Worm (Caenorhabditis elegans) whole organism, L2 larva: Measurements from ENCODE around the gene tftc-5.

ENCODE experiments used
- C34F6.9 ChIP-seq: fragments of 150-350 bp; optimal IDR thresholded peaks from 2 replicates; lab custom pipeline; 2014; ENCODE audit warnings: missing biosample characterization, missing genetic modification characterization
- F13H6.1 ChIP-seq: sonication (generic microtip); optimal IDR thresholded peaks from 2 replicates; lab custom pipeline; 2016; ENCODE audit warnings: missing genetic modification characterization, missing compliant biosample characterization
- R02D3.7 ChIP-seq: fragments of 150-350 bp; optimal IDR thresholded peaks from 2 replicates; lab custom pipeline; 2014; ENCODE audit warnings: missing biosample characterization, missing genetic modification characterization
- Y55F3AM.14 ChIP-seq: fragments of 200-800 bp; sonication (Bioruptor generic); optimal IDR thresholded peaks from 2 replicates; lab custom pipeline; 2018; ENCODE audit warnings: mild to moderate bottlenecking, missing genetic modification characterization, missing compliant biosample characterization
- ZK546.5 ChIP-seq: sonication (generic microtip); optimal IDR thresholded peaks from 2 replicates; lab custom pipeline; 2017; ENCODE audit warnings: missing biosample characterization, missing genetic modification characterization
- alr-1 ChIP-seq: fragments of 150-350 bp; optimal IDR thresholded peaks from 2 replicates; lab custom pipeline; 2014; ENCODE audit warnings: missing biosample characterization, missing genetic modification characterization
- aly-2 ChIP-seq: fragments of 150-350 bp; optimal IDR thresholded peaks from 2 replicates; lab custom pipeline; 2014; ENCODE audit warnings: missing biosample characterization, missing genetic modification characterization
- ama-1 ChIP-seq: fragments of 150-350 bp; optimal IDR thresholded peaks from 2 replicates; lab custom pipeline; 2018; ENCODE audit warnings: inconsistent platforms
- blmp-1 ChIP-seq: sonication (generic microtip); optimal IDR thresholded peaks from 2 replicates; lab custom pipeline; 2017; ENCODE audit warnings: missing genetic modification characterization, mild to moderate bottlenecking, missing compliant biosample characterization, antibody characterized with exemption, moderate library complexity; ENCODE audit not compliant: insufficient read depth
- ceh-16 ChIP-seq: fragments of 150-350 bp; optimal IDR thresholded peaks from 2 replicates; lab custom pipeline; 2014; ENCODE audit warnings: missing biosample characterization, missing genetic modification characterization
- ceh-82 ChIP-seq: fragments of 150-350 bp; optimal IDR thresholded peaks from 2 replicates; lab custom pipeline; 2014; ENCODE audit warnings: missing biosample characterization, missing genetic modification characterization
- crh-2 ChIP-seq: sonication (generic microtip); optimal IDR thresholded peaks from 2 replicates; lab custom pipeline; 2017; ENCODE audit warnings: missing biosample characterization, missing genetic modification characterization
- dmd-4 ChIP-seq: sonication (generic microtip); optimal IDR thresholded peaks from 2 replicates; lab custom pipeline; 2017; ENCODE audit warnings: missing biosample characterization, missing genetic modification characterization
- egl-27 ChIP-seq: sonication (generic microtip); optimal IDR thresholded peaks from 3 replicates; lab custom pipeline; 2017; ENCODE audit warnings: missing biosample characterization, missing genetic modification reagents, missing genetic modification characterization
- elt-1 ChIP-seq: fragments of 150-350 bp; optimal IDR thresholded peaks from 2 replicates; lab custom pipeline; 2014; ENCODE audit warnings: missing biosample characterization, missing genetic modification characterization
- elt-3 ChIP-seq: sonication (generic microtip); optimal IDR thresholded peaks from 2 replicates; lab custom pipeline; 2017; ENCODE audit warnings: missing biosample characterization, missing genetic modification characterization
- fos-1 ChIP-seq: fragments of 150-350 bp; optimal IDR thresholded peaks from 2 replicates; lab custom pipeline; 2014; ENCODE audit warnings: missing biosample characterization, missing genetic modification characterization
- gmeb-1 ChIP-seq: fragments of 150-350 bp; optimal IDR thresholded peaks from 2 replicates; lab custom pipeline; 2014; ENCODE audit warnings: missing biosample characterization, missing genetic modification characterization
- lin-11 ChIP-seq: fragments of 150-350 bp; sonication (generic microtip); optimal IDR thresholded peaks from 2 replicates; lab custom pipeline; 2014; ENCODE audit warnings: missing biosample characterization, missing genetic modification characterization, inconsistent platforms, mixed read lengths
- lin-13 ChIP-seq: fragments of 150-350 bp; optimal IDR thresholded peaks from 2 replicates; lab custom pipeline; 2014; ENCODE audit warnings: missing biosample characterization, missing genetic modification reagents, missing genetic modification characterization
- lin-39 ChIP-seq: fragments of 150-350 bp; optimal IDR thresholded peaks from 2 replicates; lab custom pipeline; 2014; ENCODE audit warnings: missing biosample characterization, missing genetic modification reagents, missing genetic modification characterization
- lsy-2 ChIP-seq, 2 experiments: fragments of 150-350 bp in 1 of 2; sonication (generic microtip) in 1 of 2; optimal IDR thresholded peaks; 2 replicates each; lab custom pipeline; 2014 to 2017; ENCODE audit warnings: missing biosample characterization in 2 of 2, missing genetic modification characterization in 2 of 2
- mab-5 ChIP-seq: fragments of 150-350 bp; optimal IDR thresholded peaks from 2 replicates; lab custom pipeline; 2014; ENCODE audit warnings: missing biosample characterization, missing genetic modification characterization
- mbf-1 ChIP-seq: sonication (generic microtip); optimal IDR thresholded peaks from 2 replicates; lab custom pipeline; 2017; ENCODE audit warnings: missing biosample characterization, missing genetic modification characterization
- mdl-1 ChIP-seq, 2 experiments: fragments of 150-350 bp in 1 of 2; sonication (generic microtip) in 1 of 2; optimal IDR thresholded peaks; 2 replicates each; lab custom pipeline; 2017; ENCODE audit warnings: missing biosample characterization in 2 of 2, missing genetic modification characterization in 2 of 2
- nhr-10 ChIP-seq: sonication (generic microtip); optimal IDR thresholded peaks from 2 replicates; lab custom pipeline; 2017; ENCODE audit warnings: missing biosample characterization, missing genetic modification characterization
- nhr-11 ChIP-seq: fragments of 150-350 bp; optimal IDR thresholded peaks from 2 replicates; lab custom pipeline; 2014; ENCODE audit warnings: missing biosample characterization, missing genetic modification characterization
- nhr-12 ChIP-seq: fragments of 150-350 bp; optimal IDR thresholded peaks from 2 replicates; lab custom pipeline; 2014; ENCODE audit warnings: missing biosample characterization, missing genetic modification characterization
- nhr-129 ChIP-seq: fragments of 150-350 bp; optimal IDR thresholded peaks from 2 replicates; lab custom pipeline; 2014; ENCODE audit warnings: missing biosample characterization, missing genetic modification characterization
- nhr-21 ChIP-seq: fragments of 150-350 bp; optimal IDR thresholded peaks from 2 replicates; lab custom pipeline; 2014; ENCODE audit warnings: missing biosample characterization, missing genetic modification characterization
- nhr-23 ChIP-seq: fragments of 150-350 bp; optimal IDR thresholded peaks from 2 replicates; lab custom pipeline; 2014; ENCODE audit warnings: missing biosample characterization, missing genetic modification reagents, missing genetic modification characterization
- nhr-237 ChIP-seq: fragments of 150-350 bp; optimal IDR thresholded peaks from 2 replicates; lab custom pipeline; 2014; ENCODE audit warnings: missing biosample characterization, missing genetic modification characterization
- nhr-25 ChIP-seq: fragments of 150-350 bp; sonication (generic microtip); optimal IDR thresholded peaks from 3 replicates; lab custom pipeline; 2014; ENCODE audit warnings: missing biosample characterization, missing genetic modification characterization
- nhr-6 ChIP-seq: fragments of 150-350 bp; optimal IDR thresholded peaks from 2 replicates; lab custom pipeline; 2014; ENCODE audit warnings: missing biosample characterization, missing genetic modification characterization
- nhr-77 ChIP-seq: fragments of 150-350 bp; optimal IDR thresholded peaks from 2 replicates; lab custom pipeline; 2014; ENCODE audit warnings: missing biosample characterization, missing genetic modification characterization
- peb-1 ChIP-seq: fragments of 150-350 bp; optimal IDR thresholded peaks from 2 replicates; lab custom pipeline; 2014; ENCODE audit warnings: missing biosample characterization, missing genetic modification characterization
- sem-4 ChIP-seq: fragments of 150-350 bp; optimal IDR thresholded peaks from 2 replicates; lab custom pipeline; 2014; ENCODE audit warnings: missing biosample characterization, missing genetic modification reagents, missing genetic modification characterization
- skn-1 ChIP-seq: sonication (generic microtip); optimal IDR thresholded peaks from 2 replicates; lab custom pipeline; 2017; ENCODE audit warnings: missing biosample characterization, missing genetic modification characterization
- sma-3 ChIP-seq: sonication (generic microtip); optimal IDR thresholded peaks from 2 replicates; lab custom pipeline; 2016; ENCODE audit warnings: missing genetic modification reagents, missing genetic modification characterization, missing compliant biosample characterization
- sma-9 ChIP-seq, 2 experiments: fragments of 150-350 bp in 1 of 2; sonication (generic microtip) in 1 of 2; optimal IDR thresholded peaks; 2 replicates each; lab custom pipeline; 2014 to 2016; ENCODE audit warnings: missing genetic modification characterization in 2 of 2, mild to moderate bottlenecking in 1 of 2, missing biosample characterization in 1 of 2, missing compliant biosample characterization in 1 of 2, missing genetic modification reagents in 1 of 2, moderate library complexity in 1 of 2
- snpc-4 ChIP-seq: fragments of 150-350 bp; optimal IDR thresholded peaks from 2 replicates; lab custom pipeline; 2014; ENCODE audit warnings: missing biosample characterization, missing genetic modification characterization
- unc-39 ChIP-seq: fragments of 150-350 bp; optimal IDR thresholded peaks from 2 replicates; lab custom pipeline; 2014; ENCODE audit warnings: missing biosample characterization, missing genetic modification characterization
- unc-55 ChIP-seq: fragments of 150-350 bp; sonication (generic microtip); optimal IDR thresholded peaks from 3 replicates; lab custom pipeline; 2014; ENCODE audit warnings: missing biosample characterization, missing genetic modification reagents, missing genetic modification characterization
- unc-62 ChIP-seq: fragments of 150-350 bp; optimal IDR thresholded peaks from 2 replicates; lab custom pipeline; 2014; ENCODE audit warnings: missing biosample characterization, missing genetic modification reagents, missing genetic modification characterization
- zag-1 ChIP-seq: fragments of 150-350 bp; optimal IDR thresholded peaks from 2 replicates; lab custom pipeline; 2014; ENCODE audit warnings: missing biosample characterization, missing genetic modification characterization
- ztf-1 ChIP-seq: fragments of 200-800 bp; sonication (Bioruptor generic); conservative IDR thresholded peaks from 2 replicates; pipeline ENCODE4 v1.3.6; 2022; ENCODE audit warnings: missing genetic modification characterization, missing compliant biosample characterization
- ztf-11 ChIP-seq: sonication (generic microtip); optimal IDR thresholded peaks from 2 replicates; lab custom pipeline; 2017; ENCODE audit warnings: missing biosample characterization, missing genetic modification characterization
- ztf-4 ChIP-seq: fragments of 150-350 bp; optimal IDR thresholded peaks from 2 replicates; lab custom pipeline; 2014; ENCODE audit warnings: missing biosample characterization, missing genetic modification characterization

Gene tftc-5

ce11 chrIII:4018591-4019580 lies 3.1 kb upstream of the tftc-5 start:
- TF ChIP-seq F13H6.1 (tag; lab: Kevin White, UChicago) (peak; percentile 34), lin-13 (GFP tag; lab: Kevin White, UChicago) (peak; percentile 5), nhr-129 (tag; lab: Kevin White, UChicago) (peak; percentile 9), nhr-21 (no peak), fos-1 (peak; percentile 88), nhr-11 (tag; lab: Kevin White, UChicago) (no peak), gmeb-1 (tag; lab: Kevin White, UChicago) (no peak), unc-55 (peak; percentile 32), mab-5 (peak; percentile 14), sem-4 (peak; percentile 39), C34F6.9 (tag; lab: Kevin White, UChicago) (peak; percentile 21), lsy-2 (tag; optimal IDR thresholded peaks at IDR 0.05; lab: Kevin White, UChicago) (peak in 1 of 2 experiments; percentile 46), crh-2 (tag; lab: Kevin White, UChicago) (peak; percentile 18)

DNA sequence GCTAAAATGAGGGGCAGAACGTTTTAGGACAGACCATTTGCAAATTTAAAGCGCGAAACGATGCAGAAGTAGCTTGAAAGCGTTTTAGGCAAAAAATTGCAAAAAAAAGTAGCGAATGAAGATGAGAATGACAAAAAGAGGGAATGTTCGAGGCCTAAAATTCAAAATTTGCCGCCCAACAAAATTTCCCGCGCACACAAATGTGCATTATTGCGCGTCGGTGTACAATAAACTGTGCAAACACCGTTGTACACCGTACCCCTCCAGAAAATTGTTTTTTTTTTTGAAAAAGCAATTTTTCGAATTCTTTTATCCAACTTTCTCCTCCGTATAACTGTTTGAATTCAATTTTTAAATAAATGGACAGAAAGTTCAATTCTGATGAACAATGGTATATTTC lies 2.2 kb upstream of the tftc-5 start, which contains the start of gene snpc-3.4:
snpc-3.4 (plus strand) TSS at position 237 of the 400 bp plus-strand sequence.
- no peak for TF ChIP-seq aly-2
- no peak for TF ChIP-seq egl-27
- TF ChIP-seq zag-1 = no peak
- TF ChIP-seq fos-1 = peak; percentile 65
- TF ChIP-seq blmp-1 = no peak
- peak; percentile 37 for TF ChIP-seq nhr-21
- no peak for TF ChIP-seq snpc-4 (tag; lab: Kevin White, UChicago)
- TF ChIP-seq ZK546.5 (tag; lab: Kevin White, UChicago) = no peak
- no peak for TF ChIP-seq skn-1 (tag; lab: Kevin White, UChicago)
- no peak for TF ChIP-seq mbf-1 (tag; lab: Kevin White, UChicago)
- peak; percentile 25 for TF ChIP-seq lin-11 (tag; lab: Kevin White, UChicago)
- TF ChIP-seq ztf-11 (tag; lab: Kevin White, UChicago) = no peak
- peak; percentile 90 for TF ChIP-seq C34F6.9 (tag; lab: Kevin White, UChicago)
- TF ChIP-seq R02D3.7 (tag; lab: Kevin White, UChicago) = no peak
- TF ChIP-seq mab-5 = peak; percentile 47
- TF ChIP-seq elt-3 = no peak
- no peak for TF ChIP-seq ceh-82 (tag; lab: Kevin White, UChicago)
- TF ChIP-seq nhr-77 (tag; lab: Kevin White, UChicago) = no peak
- peak; percentile 80 for TF ChIP-seq gmeb-1 (tag; lab: Kevin White, UChicago)
- TF ChIP-seq nhr-25 = peak; percentile 58
- peak; percentile 61 for TF ChIP-seq sma-3 (GFP tag; lab: Kevin White, UChicago)
- TF ChIP-seq elt-1 (tag; lab: Kevin White, UChicago) = no peak
- no peak for TF ChIP-seq ztf-1
- TF ChIP-seq ceh-16 (tag; lab: Kevin White, UChicago) = no peak
- no peak for TF ChIP-seq mdl-1 (tag; optimal IDR thresholded peaks at IDR 0.05; lab: Kevin White, UChicago)
- no peak for TF ChIP-seq Y55F3AM.14 (GFP tag; lab: Kevin White, UChicago)
- TF ChIP-seq nhr-12 = no peak
- TF ChIP-seq alr-1 (tag; lab: Kevin White, UChicago) = no peak
- peak; percentile 74 for TF ChIP-seq lin-13 (GFP tag; lab: Kevin White, UChicago)
- TF ChIP-seq ztf-4 (tag; lab: Kevin White, UChicago) = no peak
- TF ChIP-seq nhr-10 (tag; lab: Kevin White, UChicago) = no peak
- no peak for TF ChIP-seq nhr-23 (tag; lab: Kevin White, UChicago)
- TF ChIP-seq unc-39 (tag; lab: Kevin White, UChicago) = no peak
- TF ChIP-seq dmd-4 (tag; lab: Kevin White, UChicago) = no peak
- TF ChIP-seq ama-1 (lab: Kevin White, UChicago) = no peak
- peak; percentile 93 for TF ChIP-seq unc-55
- no peak for TF ChIP-seq nhr-237 (tag; lab: Kevin White, UChicago)
- TF ChIP-seq nhr-6 (tag; lab: Kevin White, UChicago) = peak; percentile 10
- TF ChIP-seq crh-2 (tag; lab: Kevin White, UChicago) = peak; percentile 80
- peak; percentile 93 to 99 for TF ChIP-seq lsy-2 (tag; optimal IDR thresholded peaks at IDR 0.05; lab: Kevin White, UChicago)
- peak; percentile 61 for TF ChIP-seq sem-4
- peak; percentile 24 for TF ChIP-seq sma-9 (GFP tag; optimal IDR thresholded peaks at IDR 0.05; lab: Kevin White, UChicago)
- TF ChIP-seq sma-9 (tag; optimal IDR thresholded peaks at IDR 0.05; lab: Kevin White, UChicago) = no peak
- peak; percentile 17 for TF ChIP-seq F13H6.1 (tag; lab: Kevin White, UChicago)
- TF ChIP-seq peb-1 = no peak
- no peak for TF ChIP-seq unc-62 (GFP tag; lab: Kevin White, UChicago)
- TF ChIP-seq lin-39 (tag; lab: Kevin White, UChicago) = no peak
- TF ChIP-seq nhr-11 (tag; lab: Kevin White, UChicago) = no peak
- peak; percentile 72 for TF ChIP-seq nhr-129 (tag; lab: Kevin White, UChicago)
